Worm (Caenorhabditis elegans) whole organism, L2 larva: ENCODE measurements around the gene ZK550.2.

Experiments used
- C34F6.9 ChIP-seq: fragments of 150-350 bp; optimal IDR thresholded peaks from 2 replicates; lab custom pipeline; 2014; ENCODE audit warnings: missing biosample characterization, missing genetic modification characterization
- R02D3.7 ChIP-seq: fragments of 150-350 bp; optimal IDR thresholded peaks from 2 replicates; lab custom pipeline; 2014; ENCODE audit warnings: missing biosample characterization, missing genetic modification characterization
- ZK546.5 ChIP-seq: sonication (generic microtip); optimal IDR thresholded peaks from 2 replicates; lab custom pipeline; 2017; ENCODE audit warnings: missing biosample characterization, missing genetic modification characterization
- alr-1 ChIP-seq: fragments of 150-350 bp; optimal IDR thresholded peaks from 2 replicates; lab custom pipeline; 2014; ENCODE audit warnings: missing biosample characterization, missing genetic modification characterization
- blmp-1 ChIP-seq: sonication (generic microtip); optimal IDR thresholded peaks from 2 replicates; lab custom pipeline; 2017; ENCODE audit warnings: missing genetic modification characterization, mild to moderate bottlenecking, missing compliant biosample characterization, antibody characterized with exemption, moderate library complexity; ENCODE audit not compliant: insufficient read depth
- ceh-16 ChIP-seq: fragments of 150-350 bp; optimal IDR thresholded peaks from 2 replicates; lab custom pipeline; 2014; ENCODE audit warnings: missing biosample characterization, missing genetic modification characterization
- ceh-82 ChIP-seq: fragments of 150-350 bp; optimal IDR thresholded peaks from 2 replicates; lab custom pipeline; 2014; ENCODE audit warnings: missing biosample characterization, missing genetic modification characterization
- crh-2 ChIP-seq: sonication (generic microtip); optimal IDR thresholded peaks from 2 replicates; lab custom pipeline; 2017; ENCODE audit warnings: missing biosample characterization, missing genetic modification characterization
- elt-1 ChIP-seq: fragments of 150-350 bp; optimal IDR thresholded peaks from 2 replicates; lab custom pipeline; 2014; ENCODE audit warnings: missing biosample characterization, missing genetic modification characterization
- elt-3 ChIP-seq: sonication (generic microtip); optimal IDR thresholded peaks from 2 replicates; lab custom pipeline; 2017; ENCODE audit warnings: missing biosample characterization, missing genetic modification characterization
- fos-1 ChIP-seq: fragments of 150-350 bp; optimal IDR thresholded peaks from 2 replicates; lab custom pipeline; 2014; ENCODE audit warnings: missing biosample characterization, missing genetic modification characterization
- lin-11 ChIP-seq: fragments of 150-350 bp; sonication (generic microtip); optimal IDR thresholded peaks from 2 replicates; lab custom pipeline; 2014; ENCODE audit warnings: missing biosample characterization, missing genetic modification characterization, inconsistent platforms, mixed read lengths
- lin-13 ChIP-seq: fragments of 150-350 bp; optimal IDR thresholded peaks from 2 replicates; lab custom pipeline; 2014; ENCODE audit warnings: missing biosample characterization, missing genetic modification reagents, missing genetic modification characterization
- lin-39 ChIP-seq: fragments of 150-350 bp; optimal IDR thresholded peaks from 2 replicates; lab custom pipeline; 2014; ENCODE audit warnings: missing biosample characterization, missing genetic modification reagents, missing genetic modification characterization
- lsy-2 ChIP-seq, 2 experiments: fragments of 150-350 bp in 1 of 2; sonication (generic microtip) in 1 of 2; optimal IDR thresholded peaks; 2 replicates each; lab custom pipeline; 2014 to 2017; ENCODE audit warnings: missing biosample characterization in 2 of 2, missing genetic modification characterization in 2 of 2
- mbf-1 ChIP-seq: sonication (generic microtip); optimal IDR thresholded peaks from 2 replicates; lab custom pipeline; 2017; ENCODE audit warnings: missing biosample characterization, missing genetic modification characterization
- mdl-1 ChIP-seq, 2 experiments: fragments of 150-350 bp in 1 of 2; sonication (generic microtip) in 1 of 2; optimal IDR thresholded peaks; 2 replicates each; lab custom pipeline; 2017; ENCODE audit warnings: missing biosample characterization in 2 of 2, missing genetic modification characterization in 2 of 2
- nhr-11 ChIP-seq: fragments of 150-350 bp; optimal IDR thresholded peaks from 2 replicates; lab custom pipeline; 2014; ENCODE audit warnings: missing biosample characterization, missing genetic modification characterization
- nhr-12 ChIP-seq: fragments of 150-350 bp; optimal IDR thresholded peaks from 2 replicates; lab custom pipeline; 2014; ENCODE audit warnings: missing biosample characterization, missing genetic modification characterization
- nhr-129 ChIP-seq: fragments of 150-350 bp; optimal IDR thresholded peaks from 2 replicates; lab custom pipeline; 2014; ENCODE audit warnings: missing biosample characterization, missing genetic modification characterization
- nhr-21 ChIP-seq: fragments of 150-350 bp; optimal IDR thresholded peaks from 2 replicates; lab custom pipeline; 2014; ENCODE audit warnings: missing biosample characterization, missing genetic modification characterization
- nhr-23 ChIP-seq: fragments of 150-350 bp; optimal IDR thresholded peaks from 2 replicates; lab custom pipeline; 2014; ENCODE audit warnings: missing biosample characterization, missing genetic modification reagents, missing genetic modification characterization
- nhr-237 ChIP-seq: fragments of 150-350 bp; optimal IDR thresholded peaks from 2 replicates; lab custom pipeline; 2014; ENCODE audit warnings: missing biosample characterization, missing genetic modification characterization
- nhr-25 ChIP-seq: fragments of 150-350 bp; sonication (generic microtip); optimal IDR thresholded peaks from 3 replicates; lab custom pipeline; 2014; ENCODE audit warnings: missing biosample characterization, missing genetic modification characterization
- nhr-6 ChIP-seq: fragments of 150-350 bp; optimal IDR thresholded peaks from 2 replicates; lab custom pipeline; 2014; ENCODE audit warnings: missing biosample characterization, missing genetic modification characterization
- nhr-77 ChIP-seq: fragments of 150-350 bp; optimal IDR thresholded peaks from 2 replicates; lab custom pipeline; 2014; ENCODE audit warnings: missing biosample characterization, missing genetic modification characterization
- peb-1 ChIP-seq: fragments of 150-350 bp; optimal IDR thresholded peaks from 2 replicates; lab custom pipeline; 2014; ENCODE audit warnings: missing biosample characterization, missing genetic modification characterization
- sem-4 ChIP-seq: fragments of 150-350 bp; optimal IDR thresholded peaks from 2 replicates; lab custom pipeline; 2014; ENCODE audit warnings: missing biosample characterization, missing genetic modification reagents, missing genetic modification characterization
- sma-3 ChIP-seq: sonication (generic microtip); optimal IDR thresholded peaks from 2 replicates; lab custom pipeline; 2016; ENCODE audit warnings: missing genetic modification reagents, missing genetic modification characterization, missing compliant biosample characterization
- sma-9 ChIP-seq, 2 experiments: fragments of 150-350 bp in 1 of 2; sonication (generic microtip) in 1 of 2; optimal IDR thresholded peaks; 2 replicates each; lab custom pipeline; 2014 to 2016; ENCODE audit warnings: missing genetic modification characterization in 2 of 2, mild to moderate bottlenecking in 1 of 2, missing biosample characterization in 1 of 2, missing compliant biosample characterization in 1 of 2, missing genetic modification reagents in 1 of 2, moderate library complexity in 1 of 2
- snpc-4 ChIP-seq: fragments of 150-350 bp; optimal IDR thresholded peaks from 2 replicates; lab custom pipeline; 2014; ENCODE audit warnings: missing biosample characterization, missing genetic modification characterization
- unc-39 ChIP-seq: fragments of 150-350 bp; optimal IDR thresholded peaks from 2 replicates; lab custom pipeline; 2014; ENCODE audit warnings: missing biosample characterization, missing genetic modification characterization
- unc-55 ChIP-seq: fragments of 150-350 bp; sonication (generic microtip); optimal IDR thresholded peaks from 3 replicates; lab custom pipeline; 2014; ENCODE audit warnings: missing biosample characterization, missing genetic modification reagents, missing genetic modification characterization
- zag-1 ChIP-seq: fragments of 150-350 bp; optimal IDR thresholded peaks from 2 replicates; lab custom pipeline; 2014; ENCODE audit warnings: missing biosample characterization, missing genetic modification characterization
- ztf-1 ChIP-seq: fragments of 200-800 bp; sonication (Bioruptor generic); conservative IDR thresholded peaks from 2 replicates; pipeline ENCODE4 v1.3.6; 2022; ENCODE audit warnings: missing genetic modification characterization, missing compliant biosample characterization
- ztf-11 ChIP-seq: sonication (generic microtip); optimal IDR thresholded peaks from 2 replicates; lab custom pipeline; 2017; ENCODE audit warnings: missing biosample characterization, missing genetic modification characterization
- ztf-4 ChIP-seq: fragments of 150-350 bp; optimal IDR thresholded peaks from 2 replicates; lab custom pipeline; 2014; ENCODE audit warnings: missing biosample characterization, missing genetic modification characterization

The ZK550.2 gene

ce11 chrIV:17281060-17282021, 36.0 kb downstream of the ZK550.2 start (continued):
- peak; percentile 26 for TF ChIP-seq nhr-25 (tag; lab: Kevin White, UChicago)
- peak; percentile 93 for TF ChIP-seq crh-2 (tag; lab: Kevin White, UChicago)
- TF ChIP-seq lin-11 (tag; lab: Kevin White, UChicago), result no peak
- no peak for TF ChIP-seq ZK546.5 (tag; lab: Kevin White, UChicago)
- TF ChIP-seq ztf-4 (tag; lab: Kevin White, UChicago), result peak; percentile 95
- TF ChIP-seq nhr-21, result no peak
- TF ChIP-seq nhr-6 (tag; lab: Kevin White, UChicago), result peak; percentile 64
- no peak for TF ChIP-seq elt-1
- TF ChIP-seq unc-55 (GFP tag; lab: Kevin White, UChicago), result no peak
- no peak for TF ChIP-seq peb-1
- TF ChIP-seq nhr-12 (tag; lab: Kevin White, UChicago), result no peak
- TF ChIP-seq alr-1 (tag; lab: Kevin White, UChicago), result no peak
- TF ChIP-seq nhr-77, result no peak
- peak; percentile 71 for TF ChIP-seq nhr-11 (tag; lab: Kevin White, UChicago)
- no peak for TF ChIP-seq ceh-82
- TF ChIP-seq R02D3.7 (tag; lab: Kevin White, UChicago), result no peak
- no peak for TF ChIP-seq mdl-1 (tag; optimal IDR thresholded peaks at IDR 0.05; lab: Kevin White, UChicago)
- TF ChIP-seq unc-39 (tag; lab: Kevin White, UChicago), result no peak
- peak; percentile 30 for TF ChIP-seq sma-3 (GFP tag; lab: Kevin White, UChicago)
- TF ChIP-seq elt-3, result no peak
- TF ChIP-seq ceh-16, result no peak
- no peak for TF ChIP-seq nhr-23 (tag; lab: Kevin White, UChicago)

DNA sequence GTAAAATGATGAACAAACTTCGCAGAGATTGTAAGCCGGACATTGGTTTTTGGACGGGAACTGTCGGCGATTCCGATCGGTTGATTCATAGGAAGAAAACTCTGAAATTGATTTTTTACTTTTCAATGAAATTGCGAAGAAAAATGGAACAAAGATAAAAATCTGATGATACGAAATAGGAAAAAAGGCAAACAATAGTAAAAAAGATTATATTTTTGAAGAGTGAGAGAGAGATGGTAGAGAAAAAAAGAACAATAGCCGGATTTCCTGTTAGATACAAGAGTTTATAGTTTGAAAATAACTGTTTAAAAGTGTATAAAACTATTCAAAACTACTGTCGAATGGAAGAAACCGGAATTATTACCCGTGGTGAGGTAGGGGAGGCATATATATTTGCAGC, 38.7 kb downstream of the ZK550.2 start, which contains the start of gene nra-1:
Gene nra-1, minus strand, starts transcription at position 101 of the 400 bp plus-strand sequence.
- TF ChIP-seq lin-39 (tag; lab: Kevin White, UChicago) (no peak), mbf-1 (tag; lab: Kevin White, UChicago) (no peak), ztf-11 (tag; lab: Kevin White, UChicago) (no peak), ztf-1 (GFP tag; lab: Robert Waterston, UW) (no peak), ceh-16 (no peak), sma-3 (GFP tag; lab: Kevin White, UChicago) (no peak), nhr-21 (no peak)

- TF ChIP-seq snpc-4 (tag; lab: Kevin White, UChicago), result no peak
- peak; percentile 31 for TF ChIP-seq zag-1
- TF ChIP-seq fos-1, result no peak
- no peak for TF ChIP-seq elt-1
- TF ChIP-seq peb-1, result no peak
- TF ChIP-seq ztf-4 (tag; lab: Kevin White, UChicago), result peak; percentile 18
- no peak for TF ChIP-seq nhr-237
- peak; percentile 66 for TF ChIP-seq sma-9 (GFP tag; optimal IDR thresholded peaks at IDR 0.05; lab: Kevin White, UChicago)
- no peak for TF ChIP-seq sma-9 (tag; optimal IDR thresholded peaks at IDR 0.05; lab: Kevin White, UChicago)
- TF ChIP-seq crh-2 (tag; lab: Kevin White, UChicago), result peak; percentile 69
- TF ChIP-seq lsy-2 (tag; optimal IDR thresholded peaks at IDR 0.05; lab: Kevin White, UChicago), result peak in 1 of 2 experiments; percentile 56
- no peak for TF ChIP-seq blmp-1 (tag; lab: Kevin White, UChicago)
- no peak for TF ChIP-seq ceh-82
- TF ChIP-seq nhr-129, result peak; percentile 50
- peak; percentile 52 for TF ChIP-seq C34F6.9 (tag; lab: Kevin White, UChicago)
- no peak for TF ChIP-seq mbf-1 (tag; lab: Kevin White, UChicago)
- TF ChIP-seq unc-55 (GFP tag; lab: Kevin White, UChicago), result peak; percentile 91
- TF ChIP-seq sem-4 (tag; lab: Kevin White, UChicago), result no peak
- peak; percentile 7 for TF ChIP-seq lin-13 (GFP tag; lab: Kevin White, UChicago)
Measured at ce11 chrIV:17285263-17285662, 39.9 kb downstream of the ZK550.2 start.
